Worm (Caenorhabditis elegans) whole organism, L4 larva: Measurements from ENCODE around the gene doxa-1.

Experiments used
- R02D3.7 ChIP-seq: fragments of 150-350 bp; sonication (generic microtip); optimal IDR thresholded peaks from 3 replicates; lab custom pipeline; 2014; ENCODE audit warnings: missing biosample characterization, missing genetic modification characterization
- T26A8.4 ChIP-seq: fragments of 200-800 bp; sonication (Bioruptor generic); IDR thresholded peaks from 2 replicates; pipeline ENCODE4 v1.3.6; 2022; ENCODE audit warnings: missing genetic modification characterization, missing compliant biosample characterization
- ama-1 ChIP-seq: fragments of 150-350 bp; optimal IDR thresholded peaks from 2 replicates; lab custom pipeline; 2014; ENCODE audit warnings: inconsistent platforms, mixed read lengths
- ceh-82 ChIP-seq: sonication (generic microtip); optimal IDR thresholded peaks from 2 replicates; lab custom pipeline; 2017; ENCODE audit warnings: missing biosample characterization, missing genetic modification characterization
- egl-27 ChIP-seq: sonication (generic microtip); optimal IDR thresholded peaks from 3 replicates; lab custom pipeline; 2017; ENCODE audit warnings: missing biosample characterization, missing genetic modification reagents, missing genetic modification characterization
- fkh-10 ChIP-seq: fragments of 150-350 bp; optimal IDR thresholded peaks from 2 replicates; lab custom pipeline; 2014; ENCODE audit warnings: missing biosample characterization, missing genetic modification reagents, missing genetic modification characterization
- mdl-1 ChIP-seq, 2 experiments: fragments of 150-350 bp in 1 of 2; sonication (generic microtip) in 1 of 2; optimal IDR thresholded peaks; 2 replicates each; lab custom pipeline; 2014 to 2017; ENCODE audit warnings: missing biosample characterization in 2 of 2, missing genetic modification characterization in 2 of 2
- mep-1 ChIP-seq: fragments of 150-350 bp; sonication (generic microtip); optimal IDR thresholded peaks from 3 replicates; lab custom pipeline; 2014; ENCODE audit warnings: missing biosample characterization, missing genetic modification characterization
- nhr-11 ChIP-seq: fragments of 150-350 bp; optimal IDR thresholded peaks from 2 replicates; lab custom pipeline; 2014; ENCODE audit warnings: missing biosample characterization, missing genetic modification characterization
- nhr-28 ChIP-seq: fragments of 150-350 bp; optimal IDR thresholded peaks from 2 replicates; lab custom pipeline; 2014; ENCODE audit warnings: missing biosample characterization, missing genetic modification characterization
- pha-4 ChIP-seq, 2 experiments: fragments of 150-350 bp in 1 of 2; fragments of 200-800 bp in 1 of 2; sonication (Bioruptor generic) in 1 of 2; IDR thresholded peaks in 1 of 2; optimal IDR thresholded peaks in 1 of 2; 2 replicates each; pipeline versions ENCODE4 v1.3.6 to Lab custom; 2014 to 2022; ENCODE audit warnings: missing genetic modification characterization in 2 of 2, missing genetic modification reagents in 2 of 2, missing biosample characterization in 1 of 2, missing compliant biosample characterization in 1 of 2
- tra-1 ChIP-seq: fragments of 200-800 bp; sonication (Bioruptor generic); IDR thresholded peaks from 2 replicates; pipeline ENCODE4 v1.3.6; 2022; ENCODE audit warnings: missing genetic modification reagents, missing genetic modification characterization, missing compliant biosample characterization
- unc-130 ChIP-seq: sonication (generic microtip); optimal IDR thresholded peaks from 2 replicates; lab custom pipeline; 2016; ENCODE audit warnings: missing genetic modification reagents, missing genetic modification characterization, missing compliant biosample characterization
- ztf-11 ChIP-seq: fragments of 150-350 bp; optimal IDR thresholded peaks from 2 replicates; lab custom pipeline; 2014; ENCODE audit warnings: missing biosample characterization, missing genetic modification characterization

DNA sequence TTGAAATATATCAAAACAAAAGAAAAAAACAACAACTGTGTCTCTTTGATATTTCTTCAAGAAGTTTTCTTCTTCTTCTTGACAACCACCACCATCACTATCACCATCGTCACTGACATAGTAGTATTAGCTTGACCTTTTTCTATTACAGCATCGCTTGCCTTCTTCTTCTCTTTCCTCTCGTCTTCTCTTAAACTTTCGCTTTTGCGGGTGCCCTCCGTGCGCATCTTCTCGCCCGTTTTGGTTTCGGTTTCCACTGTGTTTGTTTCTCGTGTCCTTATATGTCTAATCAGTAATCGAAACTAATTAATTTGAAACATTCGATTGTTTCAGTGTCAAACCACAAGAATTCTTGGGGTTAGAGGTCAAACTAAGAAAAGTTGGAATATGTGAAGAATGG is 1.5 kb upstream of the doxa-1 start:
- TF ChIP-seq ceh-82: no peak
- TF ChIP-seq pha-4 (GFP tag; IDR thresholded peaks at IDR 0.05; lab: Robert Waterston, UW): no peak
- no peak for TF ChIP-seq pha-4 (tag; optimal IDR thresholded peaks at IDR 0.05; lab: Kevin White, UChicago)
- TF ChIP-seq nhr-28 (tag; lab: Kevin White, UChicago): no peak
- no peak for TF ChIP-seq mep-1
- no peak for TF ChIP-seq mdl-1 (tag; optimal IDR thresholded peaks at IDR 0.05; lab: Kevin White, UChicago)
- no peak for TF ChIP-seq nhr-11 (tag; lab: Kevin White, UChicago)
- no peak for TF ChIP-seq ztf-11
- TF ChIP-seq R02D3.7 (tag; lab: Kevin White, UChicago): no peak
- TF ChIP-seq tra-1 (GFP tag; lab: Robert Waterston, UW): no peak
- no peak for TF ChIP-seq unc-130 (GFP tag; lab: Kevin White, UChicago)
- TF ChIP-seq T26A8.4 (GFP tag; lab: Robert Waterston, UW): no peak
- TF ChIP-seq ama-1 (lab: Kevin White, UChicago): no peak
- no peak for TF ChIP-seq egl-27 (tag; lab: Kevin White, UChicago)
- no peak for TF ChIP-seq fkh-10 (GFP tag; lab: Kevin White, UChicago)
